Fruit fly (Drosophila melanogaster): ENCODE measurements around the gene wupA.

Gene wupA

DNA sequence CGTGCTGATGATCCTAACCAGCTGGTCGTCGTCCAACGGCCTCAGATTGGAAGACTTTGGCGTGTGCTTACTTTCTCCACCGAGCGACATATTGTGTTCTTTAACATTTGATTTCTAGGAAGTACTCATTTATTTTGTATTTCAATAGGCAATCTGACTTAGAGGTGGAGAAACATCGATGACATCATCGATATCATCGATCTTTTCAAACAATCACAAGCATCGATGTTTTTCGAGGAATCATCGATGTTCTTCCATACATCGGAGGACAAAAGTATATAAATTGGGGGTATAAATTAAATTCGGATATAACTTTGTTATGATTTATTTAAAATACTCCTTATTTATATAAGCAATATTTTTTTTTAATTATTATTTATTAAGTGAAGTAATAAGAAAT, 26.4 kb downstream of the wupA start, which contains the start of gene Swt1 (continued):
- TF ChIP-seq ems (GFP tag; optimal IDR thresholded peaks at IDR 0.05), result no peak
- no peak for TF ChIP-seq nom (GFP tag; optimal IDR thresholded peaks at IDR 0.05)
- no peak for TF ChIP-seq chm (GFP tag; IDR thresholded peaks at IDR 0.05)
- TF ChIP-seq CG3065 (GFP tag; optimal IDR thresholded peaks at IDR 0.05), result no peak
- peak; percentile 53 for TF ChIP-seq pzg (GFP tag; optimal IDR thresholded peaks at IDR 0.05)
- TF ChIP-seq knrl (GFP tag; IDR thresholded peaks at IDR 0.05; ENCODE audit: partially characterized antibody), result peak; percentile 90
- no peak for TF ChIP-seq dmrt11E (tag; optimal IDR thresholded peaks at IDR 0.05)
- 0 out of 2 replicates have a peak, but pooled peaks have one; percentile 28 for TF ChIP-seq CG9932 (GFP tag; IDR thresholded peaks at IDR 0.05)
- TF ChIP-seq hkb (optimal IDR thresholded peaks at IDR 0.05), result no peak
- peak; percentile 7; the same call in 1 of the 2 replicates for TF ChIP-seq hkb (GFP tag; IDR thresholded peaks at IDR 0.05)
- TF ChIP-seq bbx (GFP tag; IDR thresholded peaks at IDR 0.05; ENCODE audit: partially characterized antibody), result peak; percentile 92
- TF ChIP-seq tio (GFP tag; optimal IDR thresholded peaks at IDR 0.05), result no peak
- TF ChIP-seq h (optimal IDR thresholded peaks at IDR 0.05), result no peak
- TF ChIP-seq CG15696 (tag; optimal IDR thresholded peaks at IDR 0.05), result no peak
- peak; percentile 72 for TF ChIP-seq row (GFP tag; IDR thresholded peaks at IDR 0.05)
- TF ChIP-seq unc-4 (GFP tag; IDR thresholded peaks at IDR 0.05; ENCODE audit: partially characterized antibody), result peak; percentile 87
- no peak for TF ChIP-seq CG12236 (GFP tag; optimal IDR thresholded peaks at IDR 0.05)
- TF ChIP-seq Doc2 (GFP tag; IDR thresholded peaks at IDR 0.05), result no peak
- TF ChIP-seq HLH4C (GFP tag; IDR thresholded peaks at IDR 0.05; ENCODE audit: partially characterized antibody), result peak; percentile 95
- no peak for TF ChIP-seq Lim3 (GFP tag; IDR thresholded peaks at IDR 0.05)
- TF ChIP-seq CG12155 (GFP tag; optimal IDR thresholded peaks at IDR 0.05), result no peak
- no peak for TF ChIP-seq unpg (GFP tag; optimal IDR thresholded peaks at IDR 0.05)
- no peak for TF ChIP-seq HmgD (GFP tag; optimal IDR thresholded peaks at IDR 0.05)
- TF ChIP-seq CG11085 (GFP tag; IDR thresholded peaks at IDR 0.05), result no peak
- no peak for TF ChIP-seq oc (tag; optimal IDR thresholded peaks at IDR 0.05)
- TF ChIP-seq CoRest (tag; optimal IDR thresholded peaks at IDR 0.05), result peak; percentile 6
- no peak for TF ChIP-seq YL-1 (GFP tag; optimal IDR thresholded peaks at IDR 0.05)
- no peak for TF ChIP-seq vfl (GFP tag; optimal IDR thresholded peaks at IDR 0.05)
- no peak for TF ChIP-seq CG11695 (GFP tag; IDR thresholded peaks at IDR 0.05)
- TF ChIP-seq CG11723 (GFP tag; optimal IDR thresholded peaks at IDR 0.05), result no peak
- no peak for TF ChIP-seq Six4 (GFP tag; optimal IDR thresholded peaks at IDR 0.05)
- no peak for TF ChIP-seq CG17385 (GFP tag; optimal IDR thresholded peaks at IDR 0.05)
- TF ChIP-seq Doc3 (GFP tag; IDR thresholded peaks at IDR 0.05; ENCODE audit: partially characterized antibody), result peak; percentile 88
- no peak for TF ChIP-seq CG17612 (GFP tag; IDR thresholded peaks at IDR 0.05)
- peak; percentile 30 for TF ChIP-seq CG12391 (tag; optimal IDR thresholded peaks at IDR 0.05)
- TF ChIP-seq sug (tag; optimal IDR thresholded peaks at IDR 0.05), result no peak
- TF ChIP-seq az2 (GFP tag; optimal IDR thresholded peaks at IDR 0.05), result no peak
- TF ChIP-seq Ets65A (GFP tag), result no peak
- TF ChIP-seq CG4820 (GFP tag; optimal IDR thresholded peaks at IDR 0.05), result no peak
- no peak for TF ChIP-seq CG34422 (GFP tag; IDR thresholded peaks at IDR 0.05)
- no peak for TF ChIP-seq CG4730 (GFP tag; IDR thresholded peaks at IDR 0.05)
- no peak for TF ChIP-seq CG33557 (GFP tag; optimal IDR thresholded peaks at IDR 0.05)
- no peak for TF ChIP-seq ftz-f1 (GFP tag; optimal IDR thresholded peaks at IDR 0.05)
- peak; percentile 65 for TF ChIP-seq MBD-R2 (GFP tag; IDR thresholded peaks at IDR 0.05)
- no peak for TF ChIP-seq peb (GFP tag; IDR thresholded peaks at IDR 0.05)
- no peak for TF ChIP-seq CG9215 (GFP tag; IDR thresholded peaks at IDR 0.05)
- TF ChIP-seq CG11247 (GFP tag; IDR thresholded peaks at IDR 0.05), result no peak
- no peak for TF ChIP-seq CG30403 (GFP tag; optimal IDR thresholded peaks at IDR 0.05)
- peak; percentile 87 for TF ChIP-seq hb (GFP tag; IDR thresholded peaks at IDR 0.05; ENCODE audit: partially characterized antibody)
- TF ChIP-seq MESR4 (GFP tag; optimal IDR thresholded peaks at IDR 0.05), result peak; percentile 71
- no peak for TF ChIP-seq gfzf (GFP tag; optimal IDR thresholded peaks at IDR 0.05)
- TF ChIP-seq CG6813 (GFP tag; optimal IDR thresholded peaks at IDR 0.05), result no peak
